Fruit fly (Drosophila melanogaster) whole organism, embryonic: ENCODE data around the gene Gr32a.

ENCODE experiments used
- Ada2b ChIP-seq: fragments of 200-800 bp; sonication (Bioruptor generic); IDR thresholded peaks from 2 replicates; pipeline ENCODE4 v1.3.6; 2022; ENCODE audit warnings: missing biosample characterization, missing genetic modification characterization
- Aef1 ChIP-seq: fragments of 200-800 bp; sonication (Bioruptor generic); IDR thresholded peaks from 3 replicates; pipeline ENCODE4 v1.3.6; 2022; ENCODE audit warnings: missing biosample characterization, missing genetic modification characterization
- CG1024 ChIP-seq: fragments of 200-800 bp; sonication (Bioruptor generic); IDR thresholded peaks from 2 replicates; pipeline ENCODE4 v1.3.6; 2022; ENCODE audit warnings: missing biosample characterization, missing genetic modification characterization
- CG10267 ChIP-seq: fragments of 200-800 bp; sonication (Bioruptor generic); optimal IDR thresholded peaks from 2 replicates; lab custom pipeline; 2018; ENCODE audit warnings: missing biosample characterization, mild to moderate bottlenecking, missing genetic modification characterization, moderate library complexity
- CG10274 ChIP-seq: fragments of 200-800 bp; sonication (Bioruptor generic); optimal IDR thresholded peaks from 3 replicates; lab custom pipeline; 2017; ENCODE audit warnings: missing biosample characterization, mild to moderate bottlenecking, missing genetic modification characterization
- CG1233 ChIP-seq: fragments of 200-800 bp; sonication (Bioruptor generic); optimal IDR thresholded peaks from 4 replicates; lab custom pipeline; 2018; ENCODE audit warnings: missing biosample characterization, mild to moderate bottlenecking, missing genetic modification characterization
- CG13296 ChIP-seq: fragments of 200-800 bp; sonication (Bioruptor generic); optimal IDR thresholded peaks from 3 replicates; lab custom pipeline; 2018; ENCODE audit warnings: missing biosample characterization, mild to moderate bottlenecking, missing genetic modification characterization
- CG16815 ChIP-seq: fragments of 200-800 bp; sonication (Bioruptor generic); optimal IDR thresholded peaks from 3 replicates; lab custom pipeline; 2017; ENCODE audit warnings: missing biosample characterization, mild to moderate bottlenecking, missing genetic modification characterization
- CG18599 ChIP-seq: fragments of 200-800 bp; sonication (Bioruptor generic); optimal IDR thresholded peaks from 3 replicates; lab custom pipeline; 2017; ENCODE audit warnings: missing biosample characterization, missing genetic modification characterization, mild to moderate bottlenecking, moderate library complexity, missing genetic modification reagents
- CG2120 ChIP-seq: fragments of 200-800 bp; sonication (Bioruptor generic); optimal IDR thresholded peaks from 3 replicates; lab custom pipeline; 2016; ENCODE audit warnings: missing biosample characterization, missing genetic modification characterization
- CG2678 ChIP-seq: fragments of 200-800 bp; sonication (Bioruptor generic); optimal IDR thresholded peaks from 3 replicates; lab custom pipeline; 2019; ENCODE audit warnings: missing biosample characterization, mild to moderate bottlenecking, missing genetic modification characterization, moderate library complexity
- CG30403 ChIP-seq: fragments of 200-800 bp; sonication (Bioruptor generic); optimal IDR thresholded peaks from 3 replicates; lab custom pipeline; 2016; ENCODE audit warnings: missing biosample characterization, missing genetic modification characterization
- CG30431 ChIP-seq: fragments of 200-800 bp; sonication (Bioruptor generic); optimal IDR thresholded peaks from 2 replicates; lab custom pipeline; 2017; ENCODE audit warnings: missing biosample characterization, missing genetic modification characterization
- CG32767 ChIP-seq: fragments of 200-800 bp; sonication (Bioruptor generic); IDR thresholded peaks from 2 replicates; pipeline ENCODE4 v1.3.6; 2022; ENCODE audit warnings: missing biosample characterization, missing genetic modification characterization
- CG3407 ChIP-seq: fragments of 200-800 bp; sonication (Bioruptor generic); optimal IDR thresholded peaks from 2 replicates; lab custom pipeline; 2018; ENCODE audit warnings: missing biosample characterization, mild to moderate bottlenecking, missing genetic modification characterization
- CG4617 ChIP-seq: fragments of 200-800 bp; sonication (Bioruptor generic); optimal IDR thresholded peaks from 3 replicates; lab custom pipeline; 2016; ENCODE audit warnings: missing biosample characterization, missing genetic modification characterization, borderline replicate concordance
- CG4730 ChIP-seq: fragments of 200-800 bp; sonication (Bioruptor generic); IDR thresholded peaks from 2 replicates; pipeline ENCODE4 v1.3.6; 2022; ENCODE audit warnings: missing biosample characterization, missing genetic modification characterization
- CG6689 ChIP-seq: fragments of 200-800 bp; sonication (Bioruptor generic); IDR thresholded peaks from 2 replicates; pipeline ENCODE4 v1.3.6; 2022; ENCODE audit warnings: missing biosample characterization, missing genetic modification characterization
- CG8290 ChIP-seq, 3 experiments: fragments of 200-800 bp; sonication (Bioruptor generic); optimal IDR thresholded peaks; 2 replicates each; lab custom pipeline; 2016 to 2019; ENCODE audit warnings: missing biosample characterization in 3 of 3, missing genetic modification characterization in 3 of 3, mild to moderate bottlenecking in 2 of 3, moderate library complexity in 1 of 3
- CG9932 ChIP-seq: fragments of 200-800 bp; sonication (Bioruptor generic); IDR thresholded peaks from 2 replicates; pipeline ENCODE4 v1.3.6; 2022; ENCODE audit warnings: missing biosample characterization, missing genetic modification characterization
- CoRest ChIP-seq: fragments of 200-800 bp; sonication (Bioruptor generic); optimal IDR thresholded peaks from 3 replicates; lab custom pipeline; 2018; ENCODE audit warnings: missing biosample characterization, mild to moderate bottlenecking, missing genetic modification characterization, moderate library complexity
- D19B ChIP-seq: fragments of 200-800 bp; sonication (Bioruptor generic); optimal IDR thresholded peaks from 2 replicates; lab custom pipeline; 2017; ENCODE audit warnings: missing biosample characterization, mild to moderate bottlenecking, missing genetic modification characterization
- Gsc ChIP-seq: fragments of 200-800 bp; sonication (Bioruptor generic); IDR thresholded peaks from 2 replicates; pipeline ENCODE4 v1.3.6; 2022; ENCODE audit warnings: missing biosample characterization, missing genetic modification characterization
- Hmr ChIP-seq: fragments of 200-800 bp; sonication (Bioruptor generic); optimal IDR thresholded peaks from 3 replicates; lab custom pipeline; 2017; ENCODE audit warnings: mild to moderate bottlenecking, missing biosample characterization, missing genetic modification reagents, missing genetic modification characterization
- Hr51 ChIP-seq, 2 experiments: fragments of 200-800 bp; sonication (Bioruptor generic); optimal IDR thresholded peaks; 2 replicates in 1 of 2; 3 replicates in 1 of 2; lab custom pipeline; 2016 to 2018; ENCODE audit warnings: missing biosample characterization in 2 of 2, missing genetic modification characterization in 2 of 2, mild to moderate bottlenecking in 1 of 2, moderate library complexity in 1 of 2
- Lim3 ChIP-seq: fragments of 200-800 bp; sonication (Bioruptor generic); IDR thresholded peaks from 2 replicates; pipeline ENCODE4 v1.3.6; 2022; ENCODE audit warnings: missing biosample characterization, missing genetic modification characterization
- NfI ChIP-seq: fragments of 200-800 bp; sonication (Bioruptor generic); optimal IDR thresholded peaks from 3 replicates; lab custom pipeline; 2018; ENCODE audit warnings: missing biosample characterization, mild to moderate bottlenecking, missing genetic modification characterization, moderate library complexity
- Oli ChIP-seq: fragments of 200-800 bp; sonication (Bioruptor generic); optimal IDR thresholded peaks from 2 replicates; lab custom pipeline; 2018; ENCODE audit warnings: missing biosample characterization, mild to moderate bottlenecking, missing genetic modification characterization, moderate library complexity
- Pdp1 ChIP-seq, 2 experiments: fragments of 200-800 bp; sonication (Bioruptor generic); optimal IDR thresholded peaks; 3 replicates each; lab custom pipeline; 2016; ENCODE audit warnings: missing biosample characterization in 2 of 2, missing genetic modification characterization in 2 of 2, mild to moderate bottlenecking in 1 of 2, moderate library complexity in 1 of 2
- Sox102F ChIP-seq: fragments of 200-800 bp; sonication (Bioruptor generic); optimal IDR thresholded peaks from 2 replicates; lab custom pipeline; 2018; ENCODE audit warnings: missing biosample characterization, mild to moderate bottlenecking, missing genetic modification characterization, moderate library complexity
- cas ChIP-seq: fragments of 200-800 bp; sonication (Bioruptor generic); IDR thresholded peaks from 2 replicates; pipeline ENCODE4 v1.3.6; 2022; ENCODE audit warnings: missing biosample characterization, missing genetic modification characterization
- da ChIP-seq: fragments of 200-800 bp; sonication (Bioruptor generic); optimal IDR thresholded peaks from 2 replicates; lab custom pipeline; 2016; ENCODE audit warnings: missing biosample characterization, missing genetic modification characterization
- gcm ChIP-seq: fragments of 200-800 bp; sonication (Bioruptor generic); optimal IDR thresholded peaks from 2 replicates; lab custom pipeline; 2019; ENCODE audit warnings: missing biosample characterization, mild to moderate bottlenecking, missing genetic modification characterization, moderate library complexity
- knrl ChIP-seq: fragments of 200-800 bp; sonication (Bioruptor generic); IDR thresholded peaks from 3 replicates; pipeline ENCODE4 v1.3.6; 2022; ENCODE audit warnings: missing biosample characterization, missing genetic modification characterization; ENCODE audit not compliant: partially characterized antibody
- mam ChIP-seq: fragments of 200-800 bp; sonication (Bioruptor generic); optimal IDR thresholded peaks from 3 replicates; lab custom pipeline; 2016; ENCODE audit warnings: missing biosample characterization, missing genetic modification characterization
- p53 ChIP-seq: fragments of 200-800 bp; sonication (Bioruptor generic); optimal IDR thresholded peaks from 2 replicates; lab custom pipeline; 2016; ENCODE audit warnings: missing biosample characterization, missing genetic modification characterization
- pan ChIP-seq, 4 experiments: fragments of >200 bp in 3 of 4; fragments of 200-800 bp in 1 of 4; sonication (Bioruptor generic) in 1 of 4; optimal IDR thresholded peaks in 3 of 4; IDR thresholded peaks in 1 of 4; 2 replicates each; pipeline versions ENCODE4 v1.3.6 to Lab custom; 2017 to 2022; ENCODE audit warnings: missing biosample characterization in 2 of 4, missing genetic modification characterization in 2 of 4, mixed read lengths in 1 of 4
- phol ChIP-seq: fragments of 200-800 bp; sonication (Bioruptor generic); optimal IDR thresholded peaks from 3 replicates; lab custom pipeline; 2018; ENCODE audit warnings: missing biosample characterization, mild to moderate bottlenecking, missing genetic modification characterization, moderate library complexity
- pros ChIP-seq: fragments of 200-800 bp; sonication (Bioruptor generic); optimal IDR thresholded peaks from 3 replicates; lab custom pipeline; 2019; ENCODE audit warnings: missing biosample characterization, mild to moderate bottlenecking, missing genetic modification characterization, moderate library complexity
- seq ChIP-seq: fragments of 200-800 bp; sonication (Bioruptor generic); IDR thresholded peaks from 2 replicates; pipeline ENCODE4 v1.3.6; 2022; ENCODE audit warnings: missing biosample characterization, missing genetic modification characterization
- ssp ChIP-seq: fragments of 200-800 bp; sonication (Bioruptor generic); IDR thresholded peaks from 2 replicates; pipeline ENCODE4 v1.3.6; 2022; ENCODE audit warnings: missing biosample characterization, missing genetic modification characterization
- stwl ChIP-seq: fragments of 200-800 bp; sonication (Bioruptor generic); optimal IDR thresholded peaks from 3 replicates; lab custom pipeline; 2018; ENCODE audit warnings: missing biosample characterization, mild to moderate bottlenecking, missing genetic modification characterization, moderate library complexity
- tgo ChIP-seq: fragments of 200-800 bp; sonication (Bioruptor generic); IDR thresholded peaks from 3 replicates; pipeline ENCODE4 v1.3.6; 2022; ENCODE audit warnings: missing biosample characterization, missing genetic modification characterization
- tin ChIP-seq: fragments of 200-800 bp; sonication (Bioruptor generic); optimal IDR thresholded peaks from 3 replicates; lab custom pipeline; 2016; ENCODE audit warnings: missing biosample characterization, missing genetic modification characterization
- tll ChIP-seq, 2 experiments: fragments of 200-800 bp in 1 of 2; fragments of >200 bp in 1 of 2; sonication (Bioruptor generic) in 1 of 2; optimal IDR thresholded peaks; 2 replicates each; lab custom pipeline; 2017 to 2019; ENCODE audit warnings: missing biosample characterization in 2 of 2, missing genetic modification characterization in 2 of 2, mild to moderate bottlenecking in 1 of 2, moderate library complexity in 1 of 2
- tna ChIP-seq: fragments of 200-800 bp; sonication (Bioruptor generic); IDR thresholded peaks from 2 replicates; pipeline ENCODE4 v1.3.6; 2022; ENCODE audit warnings: missing biosample characterization, missing genetic modification characterization; ENCODE audit not compliant: partially characterized antibody
- zfh2 ChIP-seq: fragments of 200-800 bp; sonication (Bioruptor generic); optimal IDR thresholded peaks from 2 replicates; lab custom pipeline; 2016; ENCODE audit warnings: missing biosample characterization, missing genetic modification characterization

The Gr32a gene

DNA sequence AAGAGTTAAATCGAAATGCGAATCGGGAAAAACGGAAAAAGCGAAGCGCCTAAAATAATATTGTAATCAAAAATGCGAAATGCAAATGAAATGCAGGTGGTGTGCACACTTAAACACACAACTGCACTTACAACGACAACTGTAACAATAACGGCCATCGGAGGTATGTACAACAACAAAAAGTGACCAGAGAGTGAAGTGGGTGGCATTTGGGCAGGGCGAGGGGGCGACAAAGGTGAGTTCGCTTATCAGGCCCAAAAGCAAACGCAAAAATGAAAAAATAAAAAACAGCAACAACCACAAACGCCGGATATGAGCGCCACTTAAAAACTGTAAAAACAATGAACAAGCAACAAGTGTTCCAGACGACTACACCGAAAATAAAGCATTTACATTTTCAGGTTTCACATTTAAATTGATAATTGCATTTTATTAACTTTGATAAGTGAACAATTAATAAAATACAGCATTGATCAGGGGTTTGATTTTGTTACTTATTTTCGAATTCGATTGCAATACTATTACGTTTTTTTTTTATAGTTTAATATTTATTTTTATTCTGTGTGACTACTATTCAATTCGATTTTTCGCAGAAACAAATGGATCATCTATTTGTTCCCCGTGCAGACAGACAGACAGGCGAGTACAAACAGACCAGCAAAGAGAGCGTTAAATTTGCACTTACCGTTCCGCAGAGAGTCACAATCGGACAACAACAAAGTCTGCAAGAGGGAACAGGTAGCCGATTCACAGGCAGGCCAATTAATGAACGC is 48.5 kb upstream of the Gr32a start (continued):
- 0 out of 2 replicates have a peak, but pooled peaks have one; percentile 4 for TF ChIP-seq Ada2b (GFP tag; lab: Robert Waterston, UW)
- peak in 1 of 2 experiments; percentile 38 for TF ChIP-seq Hr51 (GFP tag; optimal IDR thresholded peaks at IDR 0.05; lab: Kevin White, UChicago)
- peak; percentile 11 for TF ChIP-seq CG13296
- TF ChIP-seq gcm (GFP tag; lab: Kevin White, UChicago), result no peak
- no peak for TF ChIP-seq CG8290 (GFP tag; optimal IDR thresholded peaks at IDR 0.05; lab: Kevin White, UChicago)
- TF ChIP-seq CG8290 (tag; optimal IDR thresholded peaks at IDR 0.05; lab: Kevin White, UChicago), result no peak
- peak; percentile 45; the same call in 2 of the 3 replicates for TF ChIP-seq Aef1 (GFP tag; lab: Robert Waterston, UW)
- TF ChIP-seq CG32767 (GFP tag; lab: Robert Waterston, UW), result no peak; the same call in 1 of the 2 replicates
- no peak for TF ChIP-seq CG10274 (GFP tag; lab: Kevin White, UChicago)
- TF ChIP-seq CG1233 (GFP tag; lab: Kevin White, UChicago), result no peak
- peak; percentile 38 for TF ChIP-seq NfI (GFP tag; lab: Kevin White, UChicago)
- no peak for TF ChIP-seq tll (GFP tag; optimal IDR thresholded peaks at IDR 0.05; lab: Kevin White, UChicago)
- TF ChIP-seq Sox102F (GFP tag; lab: Kevin White, UChicago), result peak; percentile 25
- peak; percentile 69 for TF ChIP-seq CG2678 (tag; lab: Kevin White, UChicago)
- TF ChIP-seq phol (tag; lab: Kevin White, UChicago), result peak; percentile 9
- peak; percentile 71 for TF ChIP-seq CG18599 (GFP tag; lab: Kevin White, UChicago)
- TF ChIP-seq D19B (GFP tag; lab: Kevin White, UChicago), result peak; percentile 33
- TF ChIP-seq CoRest (tag; lab: Kevin White, UChicago), result peak; percentile 58
- no peak for TF ChIP-seq tin (GFP tag; lab: Kevin White, UChicago)
- no peak for TF ChIP-seq Pdp1 (GFP tag; optimal IDR thresholded peaks at IDR 0.05; lab: Kevin White, UChicago)
- peak; percentile 8 for TF ChIP-seq mam (GFP tag; lab: Kevin White, UChicago)
- TF ChIP-seq da (GFP tag; lab: Kevin White, UChicago), result no peak
- peak; percentile 42 for TF ChIP-seq CG30403 (GFP tag; lab: Kevin White, UChicago)
- no peak for TF ChIP-seq CG4730 (GFP tag; lab: Robert Waterston, UW)
- no peak for TF ChIP-seq cas (GFP tag; lab: Robert Waterston, UW)
- TF ChIP-seq CG3407 (GFP tag; lab: Kevin White, UChicago), result no peak
- no peak for TF ChIP-seq CG4617 (GFP tag; lab: Kevin White, UChicago)
- TF ChIP-seq Gsc (GFP tag; lab: Robert Waterston, UW), result no peak
- no peak for TF ChIP-seq stwl
- no peak for TF ChIP-seq pros (GFP tag; lab: Kevin White, UChicago)
- TF ChIP-seq CG30431, result no peak
- peak; percentile 20 for TF ChIP-seq zfh2
- peak; percentile 73 for TF ChIP-seq Hmr (GFP tag; lab: Kevin White, UChicago)
- TF ChIP-seq tgo (GFP tag; lab: Robert Waterston, UW), result peak; percentile 56
- TF ChIP-seq ssp, result 0 out of 2 replicates have a peak, but pooled peaks have one; percentile 28
- TF ChIP-seq seq (GFP tag; lab: Robert Waterston, UW), result peak; percentile 45; the same call in 1 of the 2 replicates
- no peak for TF ChIP-seq CG1024 (GFP tag; lab: Robert Waterston, UW)
- peak; percentile 1 for TF ChIP-seq CG10267 (tag; lab: Kevin White, UChicago)
- peak; percentile 66 for TF ChIP-seq CG9932
- TF ChIP-seq p53 (GFP tag; lab: Kevin White, UChicago), result no peak
- peak; percentile 1 for TF ChIP-seq CG16815 (GFP tag; lab: Kevin White, UChicago)
- peak; percentile 63 for TF ChIP-seq CG2120 (GFP tag; lab: Kevin White, UChicago)
- peak; percentile 42; the same call in 1 of the 2 replicates for TF ChIP-seq CG6689 (GFP tag; lab: Robert Waterston, UW)
- no peak for TF ChIP-seq tna
- no peak for TF ChIP-seq knrl
- peak; percentile 18 for TF ChIP-seq Oli
- no peak for TF ChIP-seq pan (optimal IDR thresholded peaks at IDR 0.05; lab: Kevin White, UChicago)
- peak in 1 of 2 experiments; percentile 48 for TF ChIP-seq pan (GFP tag; optimal IDR thresholded peaks at IDR 0.05 in 1 of 2, IDR thresholded peaks at IDR 0.05 in 1 of 2)
- no peak for TF ChIP-seq Lim3 (GFP tag; lab: Robert Waterston, UW)
